Worm (Caenorhabditis elegans): ENCODE data around the gene pqbp-1.1.

- no peak for TF ChIP-seq ztf-29 (GFP tag; IDR thresholded peaks at IDR 0.05)
- TF ChIP-seq klf-2 (GFP tag; conservative IDR thresholded peaks at IDR 0.05), result no peak
- TF ChIP-seq flt-1 (GFP tag; IDR thresholded peaks at IDR 0.05), result no peak
- no peak for TF ChIP-seq ztf-23 (GFP tag; IDR thresholded peaks at IDR 0.05)
- no peak for TF ChIP-seq ref-1 (GFP tag; conservative IDR thresholded peaks at IDR 0.05)
These were observed 25.3 kb downstream of the pqbp-1.1 start for ce11 chrIV:236138-236537.

All from whole organism, midembryonic.